Worm (Caenorhabditis elegans) whole organism, midembryonic: Measurements from ENCODE around the gene nep-16.

Source experiments
- T22C8.4 ChIP-seq: fragments of 200-800 bp; sonication (Bioruptor generic); IDR thresholded peaks from 2 replicates; pipeline ENCODE4 v1.3.6; 2022; ENCODE audit warnings: missing genetic modification characterization, missing compliant biosample characterization
- cog-1 ChIP-seq: sonication (generic microtip); optimal IDR thresholded peaks from 2 replicates; lab custom pipeline; 2016; ENCODE audit warnings: missing genetic modification characterization, missing compliant biosample characterization
- flt-1 ChIP-seq: fragments of 200-800 bp; sonication (Bioruptor generic); IDR thresholded peaks from 2 replicates; pipeline ENCODE4 v1.3.6; 2022; ENCODE audit warnings: missing genetic modification characterization, missing compliant biosample characterization
- klf-2 ChIP-seq: fragments of 200-800 bp; sonication (Bioruptor generic); conservative IDR thresholded peaks from 2 replicates; pipeline ENCODE4 v1.3.6; 2022; ENCODE audit warnings: missing genetic modification reagents, missing genetic modification characterization, missing compliant biosample characterization
- med-1 ChIP-seq: sonication (generic microtip); optimal IDR thresholded peaks from 2 replicates; lab custom pipeline; 2017; ENCODE audit warnings: missing genetic modification characterization, mild to moderate bottlenecking, missing compliant biosample characterization, antibody characterized with exemption, missing genetic modification reagents; ENCODE audit not compliant: insufficient read depth
- ref-1 ChIP-seq: fragments of 200-800 bp; sonication (Bioruptor generic); conservative IDR thresholded peaks from 2 replicates; pipeline ENCODE4 v1.3.6; 2022; ENCODE audit warnings: missing genetic modification reagents, missing genetic modification characterization, missing compliant biosample characterization
- tab-1 ChIP-seq: fragments of 200-800 bp; sonication (Bioruptor generic); IDR thresholded peaks from 2 replicates; pipeline ENCODE4 v1.3.6; 2022; ENCODE audit warnings: missing genetic modification characterization, missing compliant biosample characterization
- ztf-23 ChIP-seq: fragments of 200-800 bp; sonication (Bioruptor generic); IDR thresholded peaks from 2 replicates; pipeline ENCODE4 v1.3.6; 2022; ENCODE audit warnings: missing genetic modification reagents, missing genetic modification characterization, missing compliant biosample characterization
- ztf-29 ChIP-seq: fragments of 200-800 bp; sonication (Bioruptor generic); IDR thresholded peaks from 2 replicates; pipeline ENCODE4 v1.3.6; 2022; ENCODE audit warnings: missing genetic modification reagents, missing genetic modification characterization, missing compliant biosample characterization

Gene nep-16

ce11 chrIV:7586972-7587371 is 54.7 kb downstream of the nep-16 start:
- TF ChIP-seq ztf-29 (GFP tag; lab: Robert Waterston, UW): no peak
- TF ChIP-seq ref-1: no peak
- TF ChIP-seq tab-1 (GFP tag; lab: Robert Waterston, UW): no peak
- no peak for TF ChIP-seq klf-2 (GFP tag; lab: Robert Waterston, UW)
- TF ChIP-seq med-1: no peak
- TF ChIP-seq T22C8.4 (GFP tag; lab: Robert Waterston, UW): no peak
- no peak for TF ChIP-seq cog-1
- no peak for TF ChIP-seq ztf-23 (GFP tag; lab: Robert Waterston, UW)
- no peak for TF ChIP-seq flt-1 (GFP tag; lab: Robert Waterston, UW)
